Worm (Caenorhabditis elegans) whole organism, L2 larva: Measurements from ENCODE around the gene nlf-1.

ENCODE experiments used
- Y55F3AM.14 ChIP-seq: fragments of 200-800 bp; sonication (Bioruptor generic); optimal IDR thresholded peaks from 2 replicates; lab custom pipeline; 2018; ENCODE audit warnings: mild to moderate bottlenecking, missing genetic modification characterization, missing compliant biosample characterization
- ama-1 ChIP-seq: fragments of 150-350 bp; optimal IDR thresholded peaks from 2 replicates; lab custom pipeline; 2018; ENCODE audit warnings: inconsistent platforms
- elt-3 ChIP-seq: sonication (generic microtip); optimal IDR thresholded peaks from 2 replicates; lab custom pipeline; 2017; ENCODE audit warnings: missing biosample characterization, missing genetic modification characterization
- lin-39 ChIP-seq: fragments of 150-350 bp; optimal IDR thresholded peaks from 2 replicates; lab custom pipeline; 2014; ENCODE audit warnings: missing biosample characterization, missing genetic modification reagents, missing genetic modification characterization
- lsy-2 ChIP-seq, 2 experiments: fragments of 150-350 bp in 1 of 2; sonication (generic microtip) in 1 of 2; optimal IDR thresholded peaks; 2 replicates each; lab custom pipeline; 2014 to 2017; ENCODE audit warnings: missing biosample characterization in 2 of 2, missing genetic modification characterization in 2 of 2
- nhr-21 ChIP-seq: fragments of 150-350 bp; optimal IDR thresholded peaks from 2 replicates; lab custom pipeline; 2014; ENCODE audit warnings: missing biosample characterization, missing genetic modification characterization
- sma-9 ChIP-seq, 2 experiments: fragments of 150-350 bp in 1 of 2; sonication (generic microtip) in 1 of 2; optimal IDR thresholded peaks; 2 replicates each; lab custom pipeline; 2014 to 2016; ENCODE audit warnings: missing genetic modification characterization in 2 of 2, mild to moderate bottlenecking in 1 of 2, missing biosample characterization in 1 of 2, missing compliant biosample characterization in 1 of 2, missing genetic modification reagents in 1 of 2, moderate library complexity in 1 of 2
- unc-39 ChIP-seq: fragments of 150-350 bp; optimal IDR thresholded peaks from 2 replicates; lab custom pipeline; 2014; ENCODE audit warnings: missing biosample characterization, missing genetic modification characterization
- unc-62 ChIP-seq: fragments of 150-350 bp; optimal IDR thresholded peaks from 2 replicates; lab custom pipeline; 2014; ENCODE audit warnings: missing biosample characterization, missing genetic modification reagents, missing genetic modification characterization
- ztf-4 ChIP-seq: fragments of 150-350 bp; optimal IDR thresholded peaks from 2 replicates; lab custom pipeline; 2014; ENCODE audit warnings: missing biosample characterization, missing genetic modification characterization

DNA sequence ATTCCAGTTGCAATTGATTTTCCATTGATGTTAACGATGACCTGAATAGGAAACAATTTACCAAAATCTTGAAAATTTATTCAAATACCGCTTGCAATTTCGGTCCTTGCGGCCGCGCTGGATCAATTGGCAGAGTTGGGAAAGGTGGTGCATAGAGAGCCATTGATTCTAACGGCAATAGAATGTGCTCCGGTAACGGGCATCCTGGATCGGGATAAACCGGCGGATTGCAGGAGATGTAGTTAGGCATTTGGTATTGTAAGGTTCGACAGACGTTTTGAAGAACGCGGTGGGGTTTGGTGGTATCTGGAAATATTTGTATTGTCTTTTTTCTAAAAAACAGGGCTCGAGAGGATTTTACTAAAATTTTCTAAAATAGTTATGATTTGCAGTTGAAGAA is 13.5 kb upstream of the nlf-1 start:
- no peak for TF ChIP-seq ztf-4
- no peak for TF ChIP-seq unc-39 (tag; lab: Kevin White, UChicago)
- TF ChIP-seq nhr-21 (tag; lab: Kevin White, UChicago), result no peak
- TF ChIP-seq ama-1 (lab: Kevin White, UChicago), result no peak
- no peak for TF ChIP-seq sma-9 (GFP tag; optimal IDR thresholded peaks at IDR 0.05; lab: Kevin White, UChicago)
- TF ChIP-seq sma-9 (tag; optimal IDR thresholded peaks at IDR 0.05; lab: Kevin White, UChicago), result no peak
- no peak for TF ChIP-seq unc-62 (GFP tag; lab: Kevin White, UChicago)
- TF ChIP-seq elt-3 (tag; lab: Kevin White, UChicago), result no peak
- no peak for TF ChIP-seq Y55F3AM.14
- TF ChIP-seq lsy-2 (tag; optimal IDR thresholded peaks at IDR 0.05; lab: Kevin White, UChicago), result no peak
- TF ChIP-seq lin-39 (tag; lab: Kevin White, UChicago), result no peak
